Worm (Caenorhabditis elegans): Measurements from ENCODE around the gene ani-1.
A peak's percentile ranks its signal among the peaks of the same experiment; 100 is the strongest.

The ani-1 gene

ce11 chrIII:12429579-12430084, 23.5 kb downstream of the ani-1 start, which contains the start of gene snr-6 (continued):
- TF ChIP-seq Y75B8A.6 (GFP tag; IDR thresholded peaks at IDR 0.05): no peak
- peak; percentile 6 for TF ChIP-seq hlh-11 (tag; optimal IDR thresholded peaks at IDR 0.05)
- TF ChIP-seq unc-39 (tag; optimal IDR thresholded peaks at IDR 0.05): no peak
- TF ChIP-seq mxl-2 (GFP tag; conservative IDR thresholded peaks at IDR 0.05): no peak
- no peak for TF ChIP-seq ZK546.5 (tag; optimal IDR thresholded peaks at IDR 0.05)
- TF ChIP-seq spr-1 (tag; optimal IDR thresholded peaks at IDR 0.05): no peak
- TF ChIP-seq F44E2.7 (GFP tag; IDR thresholded peaks at IDR 0.05): no peak
- TF ChIP-seq hif-1 (tag; optimal IDR thresholded peaks at IDR 0.05): peak in 1 of 2 experiments; percentile 33
- TF ChIP-seq unc-62 (GFP tag; optimal IDR thresholded peaks at IDR 0.05 in 1 of 2): no peak
- no peak for TF ChIP-seq unc-62 (tag; optimal IDR thresholded peaks at IDR 0.05)
- peak; percentile 41; the same call in 1 of the 2 replicates for TF ChIP-seq hmg-1.1 (GFP tag; IDR thresholded peaks at IDR 0.05)
- TF ChIP-seq dve-1 (tag; optimal IDR thresholded peaks at IDR 0.05; ENCODE audit: insufficient read depth): peak; percentile 22
- no peak for TF ChIP-seq ces-1 (GFP tag; optimal IDR thresholded peaks at IDR 0.05)
- TF ChIP-seq mdl-1 (tag; optimal IDR thresholded peaks at IDR 0.05): no peak
- TF ChIP-seq lsy-2 (tag; optimal IDR thresholded peaks at IDR 0.05): peak; percentile 91 to 99
- peak; percentile 65 for TF ChIP-seq lin-38 (GFP tag; IDR thresholded peaks at IDR 0.05)
- TF ChIP-seq unc-130 (GFP tag; optimal IDR thresholded peaks at IDR 0.05): peak; percentile 40
- peak; percentile 69 for TF ChIP-seq nhr-6 (tag; optimal IDR thresholded peaks at IDR 0.05)
- no peak for TF ChIP-seq lin-1 (GFP tag; IDR thresholded peaks at IDR 0.05)
- no peak for TF ChIP-seq ztf-11 (tag; optimal IDR thresholded peaks at IDR 0.05)
- no peak for TF ChIP-seq F49E8.2 (tag; optimal IDR thresholded peaks at IDR 0.05; ENCODE audit: borderline replicate concordance)
- TF ChIP-seq pha-4 (GFP tag; IDR thresholded peaks at IDR 0.05): 0 out of 2 replicates have a peak, but pooled peaks have one; percentile 15
- peak; percentile 15 for TF ChIP-seq pha-4 (tag; optimal IDR thresholded peaks at IDR 0.05)
- no peak for TF ChIP-seq F10B5.3 (tag; optimal IDR thresholded peaks at IDR 0.05)
- TF ChIP-seq dmd-8 (GFP tag; IDR thresholded peaks at IDR 0.05): no peak
- peak; percentile 17 for TF ChIP-seq nhr-28 (tag; optimal IDR thresholded peaks at IDR 0.05)
- TF ChIP-seq duxl-1 (tag; optimal IDR thresholded peaks at IDR 0.05; ENCODE audit: poor library complexity): no peak
- no peak for TF ChIP-seq F26F4.8 (GFP tag; conservative IDR thresholded peaks at IDR 0.05)
- no peak for TF ChIP-seq gei-8 (GFP tag; optimal IDR thresholded peaks at IDR 0.05)
- peak; percentile 97 for TF ChIP-seq dpl-1 (GFP tag; optimal IDR thresholded peaks at IDR 0.05)
- TF ChIP-seq nhr-48 (tag; optimal IDR thresholded peaks at IDR 0.05): no peak
- TF ChIP-seq ceh-44 (GFP tag; IDR thresholded peaks at IDR 0.05): no peak
- TF ChIP-seq dmd-6 (GFP tag; IDR thresholded peaks at IDR 0.05): no peak

- TF ChIP-seq snpc-1.2 (GFP tag; IDR thresholded peaks at IDR 0.05): peak; percentile 47; the same call in 1 of the 2 replicates
- no peak for TF ChIP-seq hlh-11 (tag; optimal IDR thresholded peaks at IDR 0.05)
- no peak for TF ChIP-seq zag-1 (tag; optimal IDR thresholded peaks at IDR 0.05)
- TF ChIP-seq lin-38 (GFP tag; IDR thresholded peaks at IDR 0.05): peak; percentile 46
- 0 out of 2 replicates have a peak, but pooled peaks have one; percentile 43 for TF ChIP-seq arid-1 (GFP tag; conservative IDR thresholded peaks at IDR 0.05)
- TF ChIP-seq lin-1 (GFP tag; IDR thresholded peaks at IDR 0.05): 0 out of 2 replicates have a peak, but pooled peaks have one; percentile 42
- TF ChIP-seq F49E8.2 (tag; optimal IDR thresholded peaks at IDR 0.05; ENCODE audit: borderline replicate concordance): peak; percentile 51
- TF ChIP-seq duxl-1 (tag; optimal IDR thresholded peaks at IDR 0.05; ENCODE audit: poor library complexity): no peak
- TF ChIP-seq aha-1 (tag): peak; percentile 14
Measured at ce11 chrIII:12428799-12429351, 24.3 kb downstream of the ani-1 start.

- peak; percentile 65 for TF ChIP-seq aha-1 (tag)
- no peak for TF ChIP-seq ceh-32 (tag; optimal IDR thresholded peaks at IDR 0.05; ENCODE audit: poor library complexity)
- no peak for TF ChIP-seq madf-9 (GFP tag; conservative IDR thresholded peaks at IDR 0.05)
- no peak for TF ChIP-seq spr-3 (GFP tag; optimal IDR thresholded peaks at IDR 0.05)
- TF ChIP-seq nhr-28 (tag; optimal IDR thresholded peaks at IDR 0.05): no peak
Measured at ce11 chrIII:12428264-12428627, 24.9 kb downstream of the ani-1 start.
